Worm (Caenorhabditis elegans) whole organism, young adult: ENCODE results near the gene Y56A3A.16.
A peak's percentile ranks its signal among the peaks of the same experiment; 100 is the strongest.

ENCODE experiments used
- F22D6.2 ChIP-seq: sonication (generic microtip); optimal IDR thresholded peaks from 2 replicates; lab custom pipeline; 2016; ENCODE audit warnings: mild to moderate bottlenecking, missing genetic modification characterization, missing compliant biosample characterization
- F33H1.4 ChIP-seq: fragments of 200-800 bp; sonication (Bioruptor generic); IDR thresholded peaks from 2 replicates; pipeline ENCODE4 v1.3.6; 2022; ENCODE audit warnings: missing genetic modification reagents, missing genetic modification characterization, missing compliant biosample characterization
- F39B2.1 ChIP-seq: fragments of 200-800 bp; sonication (Bioruptor generic); IDR thresholded peaks from 2 replicates; pipeline ENCODE4 v1.3.6; 2022; ENCODE audit warnings: missing genetic modification reagents, missing genetic modification characterization, missing compliant biosample characterization
- F55B11.4 ChIP-seq: sonication (generic microtip); optimal IDR thresholded peaks from 2 replicates; lab custom pipeline; 2016; ENCODE audit warnings: missing compliant biosample characterization, missing genetic modification characterization, borderline replicate concordance; ENCODE audit not compliant: insufficient read depth
- Y53G8AR.9 ChIP-seq: fragments of 200-800 bp; sonication (Bioruptor generic); conservative IDR thresholded peaks from 2 replicates; pipeline ENCODE4 v1.3.6; 2022; ENCODE audit warnings: missing genetic modification reagents, missing genetic modification characterization, missing compliant biosample characterization
- Y79H2A.3 ChIP-seq: fragments of 200-800 bp; sonication (Bioruptor generic); conservative IDR thresholded peaks from 2 replicates; pipeline ENCODE4 v1.3.6; 2022; ENCODE audit warnings: missing genetic modification reagents, missing genetic modification characterization, missing compliant biosample characterization
- ZK185.1 ChIP-seq: sonication (generic microtip); optimal IDR thresholded peaks from 2 replicates; lab custom pipeline; 2016; ENCODE audit warnings: mild to moderate bottlenecking, missing genetic modification characterization, missing compliant biosample characterization; ENCODE audit not compliant: poor library complexity, severe bottlenecking
- ama-1 ChIP-seq, 3 experiments: fragments of 150-350 bp in 1 of 3; sonication (generic microtip) in 2 of 3; optimal IDR thresholded peaks; 2 replicates each; lab custom pipeline; 2014 to 2018; ENCODE audit warnings: missing biosample characterization in 2 of 3, missing genetic modification characterization in 2 of 3, missing genetic modification reagents in 2 of 3
- aptf-3 ChIP-seq: fragments of 200-800 bp; sonication (Bioruptor generic); IDR thresholded peaks from 2 replicates; pipeline ENCODE4 v1.3.6; 2022; ENCODE audit warnings: missing genetic modification characterization, missing compliant biosample characterization
- cebp-1 ChIP-seq, 2 experiments: fragments of 200-800 bp in 1 of 2; sonication (Bioruptor generic) in 1 of 2; sonication (generic microtip) in 1 of 2; IDR thresholded peaks in 1 of 2; optimal IDR thresholded peaks in 1 of 2; 2 replicates each; pipeline versions ENCODE4 v1.3.6 to Lab custom; 2017 to 2022; ENCODE audit warnings: missing compliant biosample characterization in 2 of 2, missing genetic modification characterization in 2 of 2, mild to moderate bottlenecking in 1 of 2, missing genetic modification reagents in 1 of 2, moderate library complexity in 1 of 2
- dox-1 ChIP-seq: fragments of 200-800 bp; sonication (Bioruptor generic); IDR thresholded peaks from 2 replicates; pipeline ENCODE4 v1.3.6; 2022; ENCODE audit warnings: missing genetic modification reagents, missing genetic modification characterization, missing compliant biosample characterization
- egrh-3 ChIP-seq: fragments of 200-800 bp; sonication (Bioruptor generic); IDR thresholded peaks from 2 replicates; pipeline ENCODE4 v1.3.6; 2022; ENCODE audit warnings: missing genetic modification reagents, missing genetic modification characterization, missing compliant biosample characterization
- ekl-4 ChIP-seq: fragments of 200-800 bp; sonication (Bioruptor generic); IDR thresholded peaks from 2 replicates; pipeline ENCODE4 v1.3.6; 2022; ENCODE audit warnings: missing genetic modification reagents, missing genetic modification characterization, missing compliant biosample characterization
- gei-17 ChIP-seq: fragments of 200-800 bp; sonication (Bioruptor generic); optimal IDR thresholded peaks from 2 replicates; lab custom pipeline; 2018; ENCODE audit warnings: mild to moderate bottlenecking, missing genetic modification characterization, missing compliant biosample characterization
- hlh-12 ChIP-seq: sonication (generic microtip); optimal IDR thresholded peaks from 2 replicates; lab custom pipeline; 2016; ENCODE audit warnings: missing genetic modification characterization, missing compliant biosample characterization
- hlh-26 ChIP-seq: fragments of 200-800 bp; sonication (Bioruptor generic); conservative IDR thresholded peaks from 2 replicates; pipeline ENCODE4 v1.3.6; 2022; ENCODE audit warnings: missing genetic modification reagents, missing genetic modification characterization, missing compliant biosample characterization
- lag-1 ChIP-seq: fragments of 200-800 bp; sonication (Bioruptor generic); IDR thresholded peaks from 2 replicates; pipeline ENCODE4 v1.3.6; 2022; ENCODE audit warnings: missing genetic modification reagents, missing genetic modification characterization, missing compliant biosample characterization
- let-526 ChIP-seq: fragments of 200-800 bp; sonication (Bioruptor generic); IDR thresholded peaks from 2 replicates; pipeline ENCODE4 v1.3.6; 2022; ENCODE audit warnings: missing genetic modification reagents, missing genetic modification characterization, missing compliant biosample characterization
- let-607 ChIP-seq, 2 experiments: fragments of 200-800 bp in 1 of 2; sonication (Bioruptor generic) in 1 of 2; sonication (generic microtip) in 1 of 2; optimal IDR thresholded peaks; 2 replicates each; lab custom pipeline; 2016 to 2018; ENCODE audit warnings: mild to moderate bottlenecking in 2 of 2, missing compliant biosample characterization in 2 of 2, missing genetic modification characterization in 2 of 2, moderate library complexity in 2 of 2, missing genotype in 1 of 2
- lin-26 ChIP-seq: fragments of 200-800 bp; sonication (Bioruptor generic); IDR thresholded peaks from 2 replicates; pipeline ENCODE4 v1.3.6; 2022; ENCODE audit warnings: missing genetic modification reagents, missing genetic modification characterization, missing compliant biosample characterization
- lin-35 ChIP-seq, 3 experiments: fragments of 150-350 bp in 2 of 3; sonication (generic microtip) in 1 of 3; optimal IDR thresholded peaks; 2 replicates each; lab custom pipeline; 2014 to 2018; ENCODE audit warnings: missing biosample characterization in 3 of 3, missing genetic modification characterization in 3 of 3, missing genetic modification reagents in 3 of 3
- lin-40 ChIP-seq: sonication (generic microtip); optimal IDR thresholded peaks from 2 replicates; lab custom pipeline; 2016; ENCODE audit warnings: missing genetic modification characterization, mild to moderate bottlenecking, missing compliant biosample characterization, missing genotype, missing genetic modification reagents
- lir-1 ChIP-seq: fragments of 200-800 bp; sonication (Bioruptor generic); conservative IDR thresholded peaks from 2 replicates; pipeline ENCODE4 v1.3.6; 2022; ENCODE audit warnings: missing genetic modification reagents, missing genetic modification characterization, missing compliant biosample characterization
- lsl-1 ChIP-seq: fragments of 200-800 bp; sonication (Bioruptor generic); optimal IDR thresholded peaks from 2 replicates; lab custom pipeline; 2018; ENCODE audit warnings: mild to moderate bottlenecking, missing genetic modification characterization, moderate library complexity, missing compliant biosample characterization
- lsy-27 ChIP-seq: sonication (generic microtip); optimal IDR thresholded peaks from 2 replicates; lab custom pipeline; 2017; ENCODE audit warnings: missing genetic modification characterization, mild to moderate bottlenecking, missing compliant biosample characterization, antibody characterized with exemption, missing genotype, borderline replicate concordance; ENCODE audit not compliant: insufficient read depth
- madf-6 ChIP-seq: fragments of 200-800 bp; sonication (Bioruptor generic); IDR thresholded peaks from 2 replicates; pipeline ENCODE4 v1.3.6; 2022; ENCODE audit warnings: missing genetic modification reagents, missing genetic modification characterization, missing compliant biosample characterization
- madf-8 ChIP-seq: fragments of 200-800 bp; sonication (Bioruptor generic); conservative IDR thresholded peaks from 2 replicates; pipeline ENCODE4 v1.3.6; 2022; ENCODE audit warnings: missing genetic modification reagents, missing genetic modification characterization, missing compliant biosample characterization
- mcd-1 ChIP-seq: fragments of 200-800 bp; sonication (Bioruptor generic); IDR thresholded peaks from 2 replicates; pipeline ENCODE4 v1.3.6; 2022; ENCODE audit warnings: missing genetic modification reagents, missing genetic modification characterization, missing compliant biosample characterization
- mel-28 ChIP-seq: sonication (generic microtip); optimal IDR thresholded peaks from 2 replicates; lab custom pipeline; 2016; ENCODE audit warnings: borderline replicate concordance, mild to moderate bottlenecking, missing genetic modification characterization, missing compliant biosample characterization
- nfyb-1 ChIP-seq: fragments of 200-800 bp; sonication (Bioruptor generic); IDR thresholded peaks from 2 replicates; pipeline ENCODE4 v1.3.6; 2022; ENCODE audit warnings: missing genetic modification reagents, missing genetic modification characterization, missing compliant biosample characterization
- nhr-120 ChIP-seq: fragments of 200-800 bp; sonication (Bioruptor generic); IDR thresholded peaks from 2 replicates; pipeline ENCODE4 v1.3.6; 2022; ENCODE audit warnings: missing genetic modification characterization, missing compliant biosample characterization
- nhr-80 ChIP-seq: sonication (generic microtip); optimal IDR thresholded peaks from 2 replicates; lab custom pipeline; 2016; ENCODE audit warnings: missing genetic modification characterization, missing compliant biosample characterization
- pbrm-1 ChIP-seq: fragments of 200-800 bp; sonication (Bioruptor generic); IDR thresholded peaks from 2 replicates; pipeline ENCODE4 v1.3.6; 2022; ENCODE audit warnings: missing genetic modification reagents, missing genetic modification characterization, missing compliant biosample characterization
- pha-4 ChIP-seq: fragments of 150-350 bp; sonication (generic microtip); optimal IDR thresholded peaks from 2 replicates; lab custom pipeline; 2014; ENCODE audit warnings: missing biosample characterization, missing genetic modification reagents, missing genetic modification characterization
- repo-1 ChIP-seq: sonication (generic microtip); optimal IDR thresholded peaks from 2 replicates; lab custom pipeline; 2017; ENCODE audit warnings: mild to moderate bottlenecking, missing genetic modification characterization, missing compliant biosample characterization
- snpc-1.1 ChIP-seq: sonication (generic microtip); optimal IDR thresholded peaks from 2 replicates; lab custom pipeline; 2017; ENCODE audit warnings: missing genetic modification characterization, mild to moderate bottlenecking, missing compliant biosample characterization, antibody characterized with exemption, moderate library complexity, missing genotype, missing genetic modification reagents; ENCODE audit not compliant: insufficient read depth
- snpc-3.4 ChIP-seq: sonication (generic microtip); optimal IDR thresholded peaks from 2 replicates; lab custom pipeline; 2017; ENCODE audit warnings: missing genetic modification characterization, mild to moderate bottlenecking, missing compliant biosample characterization, antibody characterized with exemption, moderate library complexity, missing genotype, missing genetic modification reagents
- snpc-4 ChIP-seq, 5 experiments: fragments of 150-350 bp in 1 of 5; sonication (generic microtip) in 4 of 5; optimal IDR thresholded peaks; 2 replicates each; lab custom pipeline; 2014 to 2018; ENCODE audit warnings: missing genetic modification characterization in 5 of 5, missing biosample characterization in 3 of 5, antibody characterized with exemption in 2 of 5, mild to moderate bottlenecking in 2 of 5, missing compliant biosample characterization in 2 of 5, missing genotype in 2 of 5, moderate library complexity in 2 of 5, missing genetic modification reagents in 1 of 5
- unc-62 ChIP-seq: fragments of 150-350 bp; optimal IDR thresholded peaks from 2 replicates; lab custom pipeline; 2014; ENCODE audit warnings: missing biosample characterization, missing genetic modification reagents, missing genetic modification characterization
- ztf-22 ChIP-seq: fragments of 200-800 bp; sonication (Bioruptor generic); optimal IDR thresholded peaks from 2 replicates; lab custom pipeline; 2018; ENCODE audit warnings: mild to moderate bottlenecking, missing genetic modification characterization, moderate library complexity, missing compliant biosample characterization

Gene Y56A3A.16

ce11 chrIII:11920187-11920785, 6.2 kb upstream of the Y56A3A.16 start, which contains the start of the genes ccf-1 and trap-4:
Gene ccf-1 (minus strand): TSS chrIII:11920237.
Gene trap-4 (plus strand): TSS chrIII:11920735.
- TF ChIP-seq madf-6 (GFP tag; lab: Robert Waterston, UW) (peak; percentile 58), F55B11.4 (tag; lab: Kevin White, UChicago) (no peak), repo-1 (tag; lab: Kevin White, UChicago) (no peak), gei-17 (GFP tag; lab: Kevin White, UChicago) (no peak), Y53G8AR.9 (GFP tag; lab: Robert Waterston, UW) (0 out of 2 replicates have a peak, but pooled peaks have one; percentile 27), let-607 (tag; optimal IDR thresholded peaks at IDR 0.05; lab: Kevin White, UChicago) (peak; percentile 99), let-526 (no peak), lin-40 (tag; lab: Kevin White, UChicago) (peak; percentile 26), egrh-3 (no peak), cebp-1 (GFP tag; IDR thresholded peaks at IDR 0.05; lab: Robert Waterston, UW) (no peak), cebp-1 (tag; optimal IDR thresholded peaks at IDR 0.05; lab: Kevin White, UChicago) (peak; percentile 24), dox-1 (GFP tag; lab: Robert Waterston, UW) (peak; percentile 48; the same call in 1 of the 2 replicates), lir-1 (0 out of 2 replicates have a peak, but pooled peaks have one; percentile 5), lin-26 (GFP tag; lab: Robert Waterston, UW) (no peak), lag-1 (GFP tag; lab: Robert Waterston, UW) (no peak), snpc-4 (GFP tag; optimal IDR thresholded peaks at IDR 0.05; lab: Kevin White, UChicago) (no peak), snpc-4 (tag; optimal IDR thresholded peaks at IDR 0.05; lab: Kevin White, UChicago) (no peak), lin-35 (GFP tag; optimal IDR thresholded peaks at IDR 0.05; lab: Kevin White, UChicago) (peak in 1 of 3 experiments; percentile 28), aptf-3 (no peak), nhr-80 (peak; percentile 13), F33H1.4 (GFP tag; lab: Robert Waterston, UW) (peak; percentile 85), nhr-120 (GFP tag; lab: Robert Waterston, UW) (no peak), ekl-4 (GFP tag; lab: Robert Waterston, UW) (0 out of 2 replicates have a peak, but pooled peaks have one; percentile 1), F39B2.1 (GFP tag; lab: Robert Waterston, UW) (no peak), snpc-3.4 (tag; lab: Kevin White, UChicago) (peak; percentile 5), ZK185.1 (no peak), pbrm-1 (GFP tag; lab: Robert Waterston, UW) (no peak), Y79H2A.3 (GFP tag; lab: Robert Waterston, UW) (no peak), ztf-22 (GFP tag; lab: Kevin White, UChicago) (no peak), mcd-1 (peak; percentile 35; the same call in 1 of the 2 replicates), pha-4 (tag; lab: Kevin White, UChicago) (peak; percentile 20), F22D6.2 (tag; lab: Kevin White, UChicago) (no peak), lsl-1 (GFP tag; lab: Kevin White, UChicago) (peak; percentile 19), hlh-12 (no peak), lsy-27 (tag; lab: Kevin White, UChicago) (no peak)

ce11 chrIII:11918247-11918769, 4.2 kb upstream of the Y56A3A.16 start, which contains the start of gene znf-593:
Gene znf-593 (minus strand): TSS chrIII:11918719.
- TF ChIP-seq ama-1 (optimal IDR thresholded peaks at IDR 0.05; lab: Kevin White, UChicago) (peak; percentile 9), ama-1 (GFP tag; optimal IDR thresholded peaks at IDR 0.05; lab: Kevin White, UChicago) (no peak), madf-6 (GFP tag; lab: Robert Waterston, UW) (peak; percentile 33; the same call in 1 of the 2 replicates), ekl-4 (GFP tag; lab: Robert Waterston, UW) (0 out of 2 replicates have a peak, but pooled peaks have one; percentile 12), gei-17 (GFP tag; lab: Kevin White, UChicago) (peak; percentile 3), let-607 (tag; optimal IDR thresholded peaks at IDR 0.05; lab: Kevin White, UChicago) (peak; percentile 5 to 47), mel-28 (tag; lab: Kevin White, UChicago) (no peak), madf-8 (no peak), hlh-26 (GFP tag; lab: Robert Waterston, UW) (no peak), repo-1 (tag; lab: Kevin White, UChicago) (peak; percentile 47), nfyb-1 (GFP tag; lab: Robert Waterston, UW) (0 out of 2 replicates have a peak, but pooled peaks have one; percentile 30), unc-62 (GFP tag; lab: Kevin White, UChicago) (no peak), lsl-1 (GFP tag; lab: Kevin White, UChicago) (peak; percentile 4), lin-35 (GFP tag; optimal IDR thresholded peaks at IDR 0.05; lab: Kevin White, UChicago) (peak in 1 of 3 experiments; percentile 26), snpc-1.1 (tag; lab: Kevin White, UChicago) (peak; percentile 38)
